Worm (Caenorhabditis elegans) whole organism, L4/young adult: ENCODE measurements around the gene F54B11.4.

ENCODE experiments used
- W03F9.2 ChIP-seq: fragments of 150-350 bp; optimal IDR thresholded peaks from 2 replicates; lab custom pipeline; 2014; ENCODE audit warnings: missing biosample characterization, missing genetic modification characterization
- him-1 ChIP-seq: sonication (generic microtip); optimal IDR thresholded peaks from 2 replicates; lab custom pipeline; 2016; ENCODE audit warnings: missing genotype, missing genetic modification reagents, missing genetic modification characterization, missing compliant biosample characterization

DNA sequence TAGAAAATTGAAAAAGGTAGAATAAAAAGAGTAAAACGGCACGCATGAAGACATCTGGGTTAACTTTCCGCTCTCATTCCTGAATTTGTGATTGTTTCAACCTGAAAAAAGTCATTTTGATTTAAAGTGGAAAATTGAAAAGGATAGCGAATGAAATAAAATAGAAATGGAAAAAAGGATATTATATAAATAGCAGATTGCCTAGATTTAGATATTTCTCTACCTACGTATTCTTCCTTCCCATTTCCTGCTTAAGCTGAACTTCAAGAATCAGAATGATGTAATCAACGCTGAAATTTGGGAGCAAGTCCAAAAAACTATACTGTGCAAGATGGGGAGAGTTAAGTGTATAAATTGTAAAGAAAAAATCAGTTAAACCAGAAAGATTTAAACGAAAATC, 22.6 kb upstream of the F54B11.4 start, which contains the start of gene R01E6.7:
- no peak for TF ChIP-seq him-1 (tag; lab: Kevin White, UChicago)
- TF ChIP-seq W03F9.2 (tag; lab: Kevin White, UChicago) = no peak
